Worm (Caenorhabditis elegans) whole organism, L4 larva: ENCODE measurements around the gene T11B7.1.
A peak's percentile ranks its signal among the peaks of the same experiment; 100 is the strongest.

Experiments used
- D1046.2 ChIP-seq: fragments of 200-800 bp; sonication (Bioruptor generic); IDR thresholded peaks from 2 replicates; pipeline ENCODE4 v1.3.6; 2022; ENCODE audit warnings: missing genetic modification characterization, missing compliant biosample characterization
- F10B5.3 ChIP-seq: sonication (generic microtip); optimal IDR thresholded peaks from 2 replicates; lab custom pipeline; 2016; ENCODE audit warnings: mild to moderate bottlenecking, missing genetic modification characterization, missing compliant biosample characterization
- F37D6.2 ChIP-seq: sonication (generic microtip); optimal IDR thresholded peaks from 2 replicates; lab custom pipeline; 2016; ENCODE audit warnings: mild to moderate bottlenecking, missing genetic modification characterization, missing compliant biosample characterization
- F44E2.7 ChIP-seq: fragments of 200-800 bp; sonication (Bioruptor generic); IDR thresholded peaks from 2 replicates; pipeline ENCODE4 v2.1.2; 2022; ENCODE audit warnings: missing genetic modification characterization, missing compliant biosample characterization
- F49E8.2 ChIP-seq: sonication (generic microtip); optimal IDR thresholded peaks from 2 replicates; lab custom pipeline; 2016; ENCODE audit warnings: missing compliant biosample characterization, mild to moderate bottlenecking, missing genetic modification characterization, borderline replicate concordance
- Y48G9A.11 ChIP-seq: fragments of 200-800 bp; sonication (Bioruptor generic); IDR thresholded peaks from 2 replicates; pipeline ENCODE4 v1.3.6; 2022; ENCODE audit warnings: missing genetic modification reagents, missing genetic modification characterization, missing compliant biosample characterization
- ZK546.5 ChIP-seq, 2 experiments: sonication (generic microtip); optimal IDR thresholded peaks; 2 replicates each; lab custom pipeline; 2017; ENCODE audit warnings: missing biosample characterization in 2 of 2, missing genetic modification characterization in 2 of 2
- ama-1 ChIP-seq: fragments of 150-350 bp; optimal IDR thresholded peaks from 2 replicates; lab custom pipeline; 2014; ENCODE audit warnings: inconsistent platforms, mixed read lengths
- attf-4 ChIP-seq: sonication (generic microtip); optimal IDR thresholded peaks from 3 replicates; lab custom pipeline; 2017; ENCODE audit warnings: missing biosample characterization, missing genetic modification characterization
- ceh-32 ChIP-seq: sonication (generic microtip); optimal IDR thresholded peaks from 2 replicates; lab custom pipeline; 2016; ENCODE audit warnings: mild to moderate bottlenecking, missing genetic modification characterization, missing compliant biosample characterization; ENCODE audit not compliant: poor library complexity
- daf-19 ChIP-seq: fragments of 200-800 bp; sonication (Bioruptor generic); conservative IDR thresholded peaks from 2 replicates; pipeline ENCODE4 v1.3.6; 2022; ENCODE audit warnings: missing genetic modification characterization, missing compliant biosample characterization
- dmd-8 ChIP-seq: fragments of 200-800 bp; sonication (Bioruptor generic); IDR thresholded peaks from 2 replicates; pipeline ENCODE4 v1.3.6; 2022; ENCODE audit warnings: missing genetic modification characterization, missing compliant biosample characterization
- dpl-1 ChIP-seq: fragments of 150-350 bp; optimal IDR thresholded peaks from 2 replicates; lab custom pipeline; 2014; ENCODE audit warnings: missing biosample characterization, missing genetic modification reagents, missing genetic modification characterization
- duxl-1 ChIP-seq: sonication (generic microtip); optimal IDR thresholded peaks from 2 replicates; lab custom pipeline; 2016; ENCODE audit warnings: mild to moderate bottlenecking, missing genetic modification characterization, moderate library complexity, missing compliant biosample characterization; ENCODE audit not compliant: poor library complexity
- egl-27 ChIP-seq: sonication (generic microtip); optimal IDR thresholded peaks from 3 replicates; lab custom pipeline; 2017; ENCODE audit warnings: missing biosample characterization, missing genetic modification reagents, missing genetic modification characterization
- egl-43 ChIP-seq: fragments of 200-800 bp; sonication (Bioruptor generic); IDR thresholded peaks from 2 replicates; pipeline ENCODE4 v1.3.6; 2022; ENCODE audit warnings: missing genetic modification reagents, missing genetic modification characterization, missing compliant biosample characterization
- hif-1 ChIP-seq, 2 experiments: sonication (generic microtip); optimal IDR thresholded peaks; 2 replicates each; lab custom pipeline; 2016 to 2017; ENCODE audit warnings: missing compliant biosample characterization in 2 of 2, missing genetic modification characterization in 2 of 2, missing genetic modification reagents in 2 of 2, missing genotype in 2 of 2, mild to moderate bottlenecking in 1 of 2
- hlh-11 ChIP-seq: fragments of 200-800 bp; sonication (Bioruptor generic); optimal IDR thresholded peaks from 2 replicates; lab custom pipeline; 2018; ENCODE audit warnings: mild to moderate bottlenecking, missing genetic modification characterization, missing compliant biosample characterization
- hlh-30 ChIP-seq: sonication (generic microtip); optimal IDR thresholded peaks from 2 replicates; lab custom pipeline; 2017; ENCODE audit warnings: antibody characterized with exemption, mild to moderate bottlenecking, missing genetic modification characterization, missing compliant biosample characterization; ENCODE audit not compliant: insufficient read depth
- hmg-1.1 ChIP-seq: fragments of 200-800 bp; sonication (Bioruptor generic); IDR thresholded peaks from 2 replicates; pipeline ENCODE4 v1.3.6; 2022; ENCODE audit warnings: missing genetic modification reagents, missing genetic modification characterization, missing compliant biosample characterization
- lsy-2 ChIP-seq, 2 experiments: fragments of 150-350 bp in 1 of 2; sonication (generic microtip) in 1 of 2; optimal IDR thresholded peaks; 2 replicates each; lab custom pipeline; 2014 to 2017; ENCODE audit warnings: missing biosample characterization in 2 of 2, missing genetic modification characterization in 2 of 2
- mdl-1 ChIP-seq, 2 experiments: fragments of 150-350 bp in 1 of 2; sonication (generic microtip) in 1 of 2; optimal IDR thresholded peaks; 2 replicates each; lab custom pipeline; 2014 to 2017; ENCODE audit warnings: missing biosample characterization in 2 of 2, missing genetic modification characterization in 2 of 2
- mdt-29 ChIP-seq: fragments of 200-800 bp; sonication (Bioruptor generic); IDR thresholded peaks from 2 replicates; pipeline ENCODE4 v1.3.6; 2022; ENCODE audit warnings: missing genetic modification reagents, missing genetic modification characterization, missing compliant biosample characterization
- mep-1 ChIP-seq: fragments of 150-350 bp; sonication (generic microtip); optimal IDR thresholded peaks from 3 replicates; lab custom pipeline; 2014; ENCODE audit warnings: missing biosample characterization, missing genetic modification characterization
- mxl-2 ChIP-seq: fragments of 200-800 bp; sonication (Bioruptor generic); conservative IDR thresholded peaks from 2 replicates; pipeline ENCODE4 v1.3.6; 2022; ENCODE audit warnings: missing genetic modification reagents, missing genetic modification characterization, missing compliant biosample characterization
- mxl-3 ChIP-seq: fragments of 200-800 bp; sonication (Bioruptor generic); optimal IDR thresholded peaks from 2 replicates; lab custom pipeline; 2018; ENCODE audit warnings: mild to moderate bottlenecking, missing genetic modification characterization, missing compliant biosample characterization
- nhr-102 ChIP-seq: sonication (generic microtip); optimal IDR thresholded peaks from 2 replicates; lab custom pipeline; 2016; ENCODE audit warnings: mild to moderate bottlenecking, missing genetic modification characterization, moderate library complexity, missing compliant biosample characterization
- nhr-111 ChIP-seq: fragments of 200-800 bp; sonication (Bioruptor generic); optimal IDR thresholded peaks from 2 replicates; lab custom pipeline; 2018; ENCODE audit warnings: mild to moderate bottlenecking, missing genetic modification characterization, missing compliant biosample characterization
- nhr-237 ChIP-seq: sonication (generic microtip); optimal IDR thresholded peaks from 2 replicates; lab custom pipeline; 2017; ENCODE audit warnings: missing biosample characterization, missing genetic modification characterization
- nhr-28 ChIP-seq: fragments of 150-350 bp; optimal IDR thresholded peaks from 2 replicates; lab custom pipeline; 2014; ENCODE audit warnings: missing biosample characterization, missing genetic modification characterization
- nhr-41 ChIP-seq: fragments of 200-800 bp; sonication (Bioruptor generic); IDR thresholded peaks from 2 replicates; pipeline ENCODE4 v1.3.6; 2022; ENCODE audit warnings: missing genetic modification reagents, missing genetic modification characterization, missing compliant biosample characterization
- nhr-42 ChIP-seq: fragments of 200-800 bp; sonication (Bioruptor generic); IDR thresholded peaks from 2 replicates; pipeline ENCODE4 v1.3.6; 2022; ENCODE audit warnings: missing genetic modification characterization, missing compliant biosample characterization
- nhr-48 ChIP-seq: sonication (generic microtip); optimal IDR thresholded peaks from 2 replicates; lab custom pipeline; 2016; ENCODE audit warnings: mild to moderate bottlenecking, missing genetic modification characterization, missing compliant biosample characterization
- sdz-12 ChIP-seq: fragments of 200-800 bp; sonication (Bioruptor generic); optimal IDR thresholded peaks from 2 replicates; lab custom pipeline; 2018; ENCODE audit warnings: mild to moderate bottlenecking, missing genetic modification characterization, missing compliant biosample characterization
- set-16 ChIP-seq: fragments of 200-800 bp; sonication (Bioruptor generic); IDR thresholded peaks from 2 replicates; pipeline ENCODE4 v1.3.6; 2022; ENCODE audit warnings: missing genetic modification reagents, missing genetic modification characterization, missing compliant biosample characterization
- skn-1 ChIP-seq: fragments of 150-350 bp; optimal IDR thresholded peaks from 2 replicates; lab custom pipeline; 2014; ENCODE audit warnings: missing biosample characterization, missing genetic modification characterization
- tag-97 ChIP-seq: fragments of 200-800 bp; sonication (Bioruptor generic); IDR thresholded peaks from 2 replicates; pipeline ENCODE4 v1.3.6; 2022; ENCODE audit warnings: missing genetic modification characterization, missing compliant biosample characterization
- tra-1 ChIP-seq: fragments of 200-800 bp; sonication (Bioruptor generic); IDR thresholded peaks from 2 replicates; pipeline ENCODE4 v1.3.6; 2022; ENCODE audit warnings: missing genetic modification reagents, missing genetic modification characterization, missing compliant biosample characterization
- unc-130 ChIP-seq: sonication (generic microtip); optimal IDR thresholded peaks from 2 replicates; lab custom pipeline; 2016; ENCODE audit warnings: missing genetic modification reagents, missing genetic modification characterization, missing compliant biosample characterization
- unc-39 ChIP-seq: sonication (generic microtip); optimal IDR thresholded peaks from 2 replicates; lab custom pipeline; 2017; ENCODE audit warnings: missing biosample characterization, missing genetic modification characterization
- unc-62 ChIP-seq, 3 experiments: fragments of 150-350 bp in 1 of 3; sonication (generic microtip); optimal IDR thresholded peaks in 2 of 3; peaks in 1 of 3; 1 replicate in 1 of 3; 2 replicates in 2 of 3; lab custom pipeline; 2014 to 2017; ENCODE audit warnings: missing biosample characterization in 3 of 3, missing genetic modification characterization in 3 of 3, missing genetic modification reagents in 3 of 3, missing genotype in 1 of 3
- zfp-3 ChIP-seq: fragments of 200-800 bp; sonication (Bioruptor generic); conservative IDR thresholded peaks from 2 replicates; pipeline ENCODE4 v1.3.6; 2022; ENCODE audit warnings: missing genetic modification reagents, missing genetic modification characterization, missing compliant biosample characterization
- zip-2 ChIP-seq: fragments of 150-350 bp; optimal IDR thresholded peaks from 2 replicates; lab custom pipeline; 2014; ENCODE audit warnings: missing biosample characterization, missing genetic modification characterization

T11B7.1 gene

ce11 chrIV:8824145-8824833, 16.2 kb upstream of the T11B7.1 start, which contains the start of the genes col-117 and col-3:
col-117 (minus strand) TSS chrIV:8824195.
col-3 (plus strand) TSS chrIV:8824783.
- no peak for TF ChIP-seq F49E8.2 (tag; lab: Kevin White, UChicago)
- no peak for TF ChIP-seq attf-4 (tag; lab: Kevin White, UChicago)
- no peak for TF ChIP-seq set-16 (GFP tag; lab: Robert Waterston, UW)
- no peak for TF ChIP-seq ceh-32 (tag; lab: Kevin White, UChicago)
- no peak for TF ChIP-seq hlh-30 (tag; lab: Kevin White, UChicago)
- no peak for TF ChIP-seq unc-39 (tag; lab: Kevin White, UChicago)
- no peak for TF ChIP-seq tag-97
- TF ChIP-seq F44E2.7 (GFP tag; lab: Robert Waterston, UW): no peak
- TF ChIP-seq mxl-2 (GFP tag; lab: Robert Waterston, UW): no peak
- TF ChIP-seq tra-1 (GFP tag; lab: Robert Waterston, UW): no peak
- TF ChIP-seq dpl-1 (GFP tag; lab: Kevin White, UChicago): no peak
- no peak for TF ChIP-seq F37D6.2 (tag; lab: Kevin White, UChicago)
- no peak for TF ChIP-seq D1046.2
- no peak for TF ChIP-seq mdt-29
- no peak for TF ChIP-seq nhr-48 (tag; lab: Kevin White, UChicago)
- TF ChIP-seq hlh-11 (tag; lab: Kevin White, UChicago): peak; percentile 17
- TF ChIP-seq egl-43 (GFP tag; lab: Robert Waterston, UW): no peak
- no peak for TF ChIP-seq ama-1 (lab: Kevin White, UChicago)
- no peak for TF ChIP-seq hmg-1.1 (GFP tag; lab: Robert Waterston, UW)
- no peak for TF ChIP-seq nhr-102 (tag; lab: Kevin White, UChicago)
- TF ChIP-seq zip-2 (tag; lab: Kevin White, UChicago): no peak
- TF ChIP-seq dmd-8 (GFP tag; lab: Robert Waterston, UW): no peak
- TF ChIP-seq ZK546.5 (tag; optimal IDR thresholded peaks at IDR 0.05; lab: Kevin White, UChicago): no peak
- TF ChIP-seq nhr-41 (GFP tag; lab: Robert Waterston, UW): no peak
- TF ChIP-seq mxl-3 (GFP tag; lab: Kevin White, UChicago): peak; percentile 51
- TF ChIP-seq Y48G9A.11 (GFP tag; lab: Robert Waterston, UW): no peak
- TF ChIP-seq nhr-28 (tag; lab: Kevin White, UChicago): peak; percentile 36
- no peak for TF ChIP-seq sdz-12 (GFP tag; lab: Kevin White, UChicago)
- peak in 1 of 2 experiments; percentile 2 for TF ChIP-seq unc-62 (GFP tag; optimal IDR thresholded peaks at IDR 0.05 in 1 of 2; lab: Kevin White, UChicago)
- no peak for TF ChIP-seq unc-62 (tag; optimal IDR thresholded peaks at IDR 0.05; lab: Kevin White, UChicago)
- no peak for TF ChIP-seq F10B5.3 (tag; lab: Kevin White, UChicago)
- TF ChIP-seq nhr-111 (GFP tag; lab: Kevin White, UChicago): no peak
- no peak for TF ChIP-seq hif-1 (tag; optimal IDR thresholded peaks at IDR 0.05; lab: Kevin White, UChicago)
- no peak for TF ChIP-seq zfp-3 (GFP tag; lab: Robert Waterston, UW)
- TF ChIP-seq nhr-237: no peak
- TF ChIP-seq mdl-1 (tag; optimal IDR thresholded peaks at IDR 0.05; lab: Kevin White, UChicago): peak in 1 of 2 experiments; percentile 30
- no peak for TF ChIP-seq unc-130 (GFP tag; lab: Kevin White, UChicago)
- no peak for TF ChIP-seq skn-1 (tag; lab: Kevin White, UChicago)
- TF ChIP-seq egl-27 (tag; lab: Kevin White, UChicago): no peak
- TF ChIP-seq lsy-2 (tag; optimal IDR thresholded peaks at IDR 0.05; lab: Kevin White, UChicago): peak in 1 of 2 experiments; percentile 10
- TF ChIP-seq nhr-42 (GFP tag; lab: Robert Waterston, UW): no peak
- no peak for TF ChIP-seq daf-19
- no peak for TF ChIP-seq mep-1 (tag; lab: Kevin White, UChicago)
- TF ChIP-seq duxl-1 (tag; lab: Kevin White, UChicago): no peak
